Fruit fly (Drosophila melanogaster) whole organism, prepupa: ENCODE data around the gene mgl.

Experiments used
- Blimp-1 ChIP-seq: fragments of 200-800 bp; sonication (Bioruptor generic); optimal IDR thresholded peaks from 3 replicates; lab custom pipeline; 2017; ENCODE audit warnings: missing biosample characterization, missing genetic modification characterization, mild to moderate bottlenecking, moderate library complexity, missing genetic modification reagents
- CG10631 ChIP-seq: fragments of 200-800 bp; sonication (Bioruptor generic); optimal IDR thresholded peaks from 2 replicates; lab custom pipeline; 2016; ENCODE audit warnings: missing biosample characterization, missing genetic modification characterization
- CG11294 ChIP-seq: fragments of 200-800 bp; sonication (Bioruptor generic); IDR thresholded peaks from 2 replicates; pipeline ENCODE4 v1.3.6; 2022; ENCODE audit warnings: missing biosample characterization, missing genetic modification characterization
- CG11762 ChIP-seq: fragments of 200-800 bp; sonication (Bioruptor generic); optimal IDR thresholded peaks from 3 replicates; lab custom pipeline; 2016; ENCODE audit warnings: missing biosample characterization, missing genetic modification characterization; ENCODE audit not compliant: insufficient read depth
- CG11902 ChIP-seq: fragments of 200-800 bp; sonication (Bioruptor generic); optimal IDR thresholded peaks from 3 replicates; lab custom pipeline; 2016; ENCODE audit warnings: missing biosample characterization, missing genetic modification characterization
- CG15336 ChIP-seq: fragments of 200-800 bp; sonication (Bioruptor generic); IDR thresholded peaks from 2 replicates; pipeline ENCODE4 v1.3.6; 2022; ENCODE audit warnings: missing biosample characterization, missing genetic modification characterization
- CG1621 ChIP-seq: fragments of 200-800 bp; sonication (Bioruptor generic); optimal IDR thresholded peaks from 3 replicates; lab custom pipeline; 2018; ENCODE audit warnings: missing biosample characterization, mild to moderate bottlenecking, missing genetic modification characterization
- CG16779 ChIP-seq: fragments of 200-800 bp; sonication (Bioruptor generic); optimal IDR thresholded peaks from 3 replicates; lab custom pipeline; 2017; ENCODE audit warnings: missing biosample characterization, mild to moderate bottlenecking, missing genetic modification characterization
- CG3032 ChIP-seq: fragments of 200-800 bp; optimal IDR thresholded peaks from 2 replicates; lab custom pipeline; 2019; ENCODE audit warnings: missing biosample characterization, mild to moderate bottlenecking, missing genetic modification characterization, moderate library complexity
- CG31627 ChIP-seq: fragments of 200-800 bp; sonication (Bioruptor generic); optimal IDR thresholded peaks from 3 replicates; lab custom pipeline; 2016; ENCODE audit warnings: missing biosample characterization, missing genetic modification characterization
- CG32006 ChIP-seq: fragments of 200-800 bp; sonication (Bioruptor generic); optimal IDR thresholded peaks from 3 replicates; lab custom pipeline; 2017; ENCODE audit warnings: missing biosample characterization, mild to moderate bottlenecking, missing genetic modification characterization
- CG34406 ChIP-seq: fragments of 200-800 bp; sonication (Bioruptor generic); optimal IDR thresholded peaks from 3 replicates; lab custom pipeline; 2016; ENCODE audit warnings: missing biosample characterization, missing genetic modification characterization
- CG4318 ChIP-seq: fragments of 200-800 bp; sonication (Bioruptor generic); optimal IDR thresholded peaks from 3 replicates; lab custom pipeline; 2017; ENCODE audit warnings: missing biosample characterization, mild to moderate bottlenecking, missing genetic modification characterization
- CG6163 ChIP-seq: fragments of 200-800 bp; sonication (Bioruptor generic); IDR thresholded peaks from 3 replicates; pipeline ENCODE4 v1.3.6; 2022; ENCODE audit warnings: missing biosample characterization, missing genetic modification characterization
- CG6792 ChIP-seq: fragments of 200-800 bp; sonication (Bioruptor generic); optimal IDR thresholded peaks from 3 replicates; lab custom pipeline; 2016; ENCODE audit warnings: missing biosample characterization, missing genetic modification characterization
- CG6808 ChIP-seq: fragments of 200-800 bp; sonication (Bioruptor generic); optimal IDR thresholded peaks from 3 replicates; lab custom pipeline; 2017; ENCODE audit warnings: missing biosample characterization, missing genetic modification characterization, mild to moderate bottlenecking, moderate library complexity, missing genetic modification reagents
- CG8119 ChIP-seq: fragments of 200-800 bp; sonication (Bioruptor generic); IDR thresholded peaks from 3 replicates; pipeline ENCODE4 v1.3.6; 2022; ENCODE audit warnings: missing biosample characterization, missing genetic modification characterization
- CG8319 ChIP-seq: fragments of 200-800 bp; sonication (Bioruptor generic); optimal IDR thresholded peaks from 3 replicates; lab custom pipeline; 2016; ENCODE audit warnings: missing biosample characterization, missing genetic modification characterization
- CG8632 ChIP-seq: fragments of 200-800 bp; sonication (Bioruptor generic); optimal IDR thresholded peaks from 3 replicates; lab custom pipeline; 2016; ENCODE audit warnings: missing biosample characterization, missing genetic modification characterization
- CG9139 ChIP-seq: fragments of 200-800 bp; sonication (Bioruptor generic); optimal IDR thresholded peaks from 3 replicates; lab custom pipeline; 2017; ENCODE audit warnings: missing biosample characterization, mild to moderate bottlenecking, missing genetic modification characterization
- Eip75B ChIP-seq: fragments of 200-800 bp; sonication (Bioruptor generic); optimal IDR thresholded peaks from 3 replicates; lab custom pipeline; 2016; ENCODE audit warnings: missing biosample characterization, missing genetic modification characterization
- Eip78C ChIP-seq: fragments of 200-800 bp; sonication (Bioruptor generic); peaks from one replicate; lab custom pipeline; 2016; ENCODE audit warnings: missing biosample characterization, missing genetic modification characterization
- Eip93F ChIP-seq: fragments of 200-800 bp; sonication (Bioruptor generic); optimal IDR thresholded peaks from 2 replicates; lab custom pipeline; 2016; ENCODE audit warnings: missing biosample characterization, mild to moderate bottlenecking, missing genetic modification characterization
- Ets21C ChIP-seq: fragments of 200-800 bp; sonication (Bioruptor generic); optimal IDR thresholded peaks from 3 replicates; lab custom pipeline; 2016; ENCODE audit warnings: missing biosample characterization, missing genetic modification characterization
- Ets96B ChIP-seq: fragments of 200-800 bp; optimal IDR thresholded peaks from 2 replicates; lab custom pipeline; 2019; ENCODE audit warnings: missing biosample characterization, mild to moderate bottlenecking, missing genetic modification characterization, moderate library complexity
- Hr38 ChIP-seq: sonication (Bioruptor generic); optimal IDR thresholded peaks from 2 replicates; lab custom pipeline; 2016; ENCODE audit warnings: missing biosample characterization, missing genetic modification characterization
- Hr39 ChIP-seq: fragments of 200-800 bp; sonication (Bioruptor generic); optimal IDR thresholded peaks from 2 replicates; lab custom pipeline; 2016; ENCODE audit warnings: missing biosample characterization, missing genetic modification characterization
- Hr4 ChIP-seq: fragments of 200-800 bp; sonication (Bioruptor generic); optimal IDR thresholded peaks from 3 replicates; lab custom pipeline; 2016; ENCODE audit warnings: missing biosample characterization, missing genetic modification characterization
- Lpt ChIP-seq: fragments of 200-800 bp; sonication (Bioruptor generic); optimal IDR thresholded peaks from 3 replicates; lab custom pipeline; 2016; ENCODE audit warnings: missing biosample characterization, missing genetic modification characterization
- Met ChIP-seq: fragments of 200-800 bp; sonication (Bioruptor generic); optimal IDR thresholded peaks from 3 replicates; lab custom pipeline; 2016; ENCODE audit warnings: missing biosample characterization, missing genetic modification characterization
- OdsH ChIP-seq: fragments of 200-800 bp; sonication (Bioruptor generic); optimal IDR thresholded peaks from 3 replicates; lab custom pipeline; 2016; ENCODE audit warnings: missing biosample characterization, missing genetic modification characterization
- Smox ChIP-seq: fragments of 200-800 bp; sonication (Bioruptor generic); optimal IDR thresholded peaks from 3 replicates; lab custom pipeline; 2016; ENCODE audit warnings: missing biosample characterization, missing genetic modification characterization
- Sox102F ChIP-seq: fragments of 200-800 bp; sonication (Bioruptor generic); optimal IDR thresholded peaks from 2 replicates; lab custom pipeline; 2016; ENCODE audit warnings: missing biosample characterization, mild to moderate bottlenecking, missing genetic modification characterization
- Sox14 ChIP-seq: fragments of 200-800 bp; sonication (Bioruptor generic); optimal IDR thresholded peaks from 3 replicates; lab custom pipeline; 2016; ENCODE audit warnings: missing biosample characterization, missing genetic modification characterization
- Sox15 ChIP-seq: fragments of 200-800 bp; sonication (Bioruptor generic); optimal IDR thresholded peaks from 3 replicates; lab custom pipeline; 2016; ENCODE audit warnings: missing biosample characterization, missing genetic modification characterization
- achi ChIP-seq: fragments of 200-800 bp; sonication (Bioruptor generic); optimal IDR thresholded peaks from 3 replicates; lab custom pipeline; 2016; ENCODE audit warnings: missing biosample characterization, missing genetic modification characterization
- acj6 ChIP-seq: fragments of 200-800 bp; sonication (Bioruptor generic); optimal IDR thresholded peaks from 3 replicates; lab custom pipeline; 2016; ENCODE audit warnings: missing biosample characterization, missing genetic modification characterization
- cyc ChIP-seq: fragments of 200-800 bp; sonication (Bioruptor generic); optimal IDR thresholded peaks from 3 replicates; lab custom pipeline; 2016; ENCODE audit warnings: missing biosample characterization, missing genetic modification characterization
- dac ChIP-seq: fragments of 200-800 bp; sonication (Bioruptor generic); optimal IDR thresholded peaks from 2 replicates; lab custom pipeline; 2017; ENCODE audit warnings: missing biosample characterization, mild to moderate bottlenecking, missing genetic modification characterization
- dsx ChIP-seq: fragments of 200-800 bp; optimal IDR thresholded peaks from 3 replicates; lab custom pipeline; 2019; ENCODE audit warnings: missing biosample characterization, mild to moderate bottlenecking, missing genetic modification characterization, moderate library complexity; ENCODE audit not compliant: poor library complexity, severe bottlenecking
- esn ChIP-seq: fragments of 200-800 bp; sonication (Bioruptor generic); optimal IDR thresholded peaks from 2 replicates; lab custom pipeline; 2016; ENCODE audit warnings: missing biosample characterization, mild to moderate bottlenecking, missing genetic modification characterization, moderate library complexity
- fd59A ChIP-seq: fragments of 200-800 bp; sonication (Bioruptor generic); optimal IDR thresholded peaks from 2 replicates; lab custom pipeline; 2017; ENCODE audit warnings: missing biosample characterization, mild to moderate bottlenecking, missing genetic modification characterization, missing genetic modification reagents
- fkh ChIP-seq: fragments of 200-800 bp; sonication (Bioruptor generic); optimal IDR thresholded peaks from 3 replicates; lab custom pipeline; 2017; ENCODE audit warnings: missing biosample characterization, mild to moderate bottlenecking, missing genetic modification characterization, moderate library complexity
- lz ChIP-seq: fragments of 200-800 bp; sonication (Bioruptor generic); optimal IDR thresholded peaks from 3 replicates; lab custom pipeline; 2016; ENCODE audit warnings: missing biosample characterization, missing genetic modification characterization
- net ChIP-seq: fragments of 200-800 bp; sonication (Bioruptor generic); optimal IDR thresholded peaks from 3 replicates; lab custom pipeline; 2016; ENCODE audit warnings: missing biosample characterization, missing genetic modification characterization
- pdm3 ChIP-seq: fragments of 200-800 bp; sonication (Bioruptor generic); optimal IDR thresholded peaks from 3 replicates; lab custom pipeline; 2016; ENCODE audit warnings: missing biosample characterization, missing genetic modification characterization
- salr ChIP-seq, 2 experiments: fragments of 200-800 bp; sonication (Bioruptor generic); optimal IDR thresholded peaks; 3 replicates each; lab custom pipeline; 2016 to 2018; ENCODE audit warnings: missing biosample characterization in 2 of 2, missing genetic modification characterization in 2 of 2, mild to moderate bottlenecking in 1 of 2
- spab ChIP-seq: fragments of 200-800 bp; sonication (Bioruptor generic); optimal IDR thresholded peaks from 2 replicates; lab custom pipeline; 2017; ENCODE audit warnings: missing biosample characterization, mild to moderate bottlenecking, missing genetic modification characterization, missing genetic modification reagents
- ss ChIP-seq, 2 experiments: fragments of 200-800 bp; sonication (Bioruptor generic); optimal IDR thresholded peaks; 2 replicates in 1 of 2; 3 replicates in 1 of 2; lab custom pipeline; 2017 to 2018; ENCODE audit warnings: mild to moderate bottlenecking in 2 of 2, missing biosample characterization in 2 of 2, missing genetic modification characterization in 2 of 2, moderate library complexity in 1 of 2
- topi ChIP-seq: fragments of 200-800 bp; sonication (Bioruptor generic); optimal IDR thresholded peaks from 3 replicates; lab custom pipeline; 2016; ENCODE audit warnings: missing biosample characterization, missing genetic modification characterization
- vri ChIP-seq: fragments of 200-800 bp; sonication (Bioruptor generic); optimal IDR thresholded peaks from 3 replicates; lab custom pipeline; 2016; ENCODE audit warnings: missing biosample characterization, mild to moderate bottlenecking, missing genetic modification characterization

The mgl gene

DNA sequence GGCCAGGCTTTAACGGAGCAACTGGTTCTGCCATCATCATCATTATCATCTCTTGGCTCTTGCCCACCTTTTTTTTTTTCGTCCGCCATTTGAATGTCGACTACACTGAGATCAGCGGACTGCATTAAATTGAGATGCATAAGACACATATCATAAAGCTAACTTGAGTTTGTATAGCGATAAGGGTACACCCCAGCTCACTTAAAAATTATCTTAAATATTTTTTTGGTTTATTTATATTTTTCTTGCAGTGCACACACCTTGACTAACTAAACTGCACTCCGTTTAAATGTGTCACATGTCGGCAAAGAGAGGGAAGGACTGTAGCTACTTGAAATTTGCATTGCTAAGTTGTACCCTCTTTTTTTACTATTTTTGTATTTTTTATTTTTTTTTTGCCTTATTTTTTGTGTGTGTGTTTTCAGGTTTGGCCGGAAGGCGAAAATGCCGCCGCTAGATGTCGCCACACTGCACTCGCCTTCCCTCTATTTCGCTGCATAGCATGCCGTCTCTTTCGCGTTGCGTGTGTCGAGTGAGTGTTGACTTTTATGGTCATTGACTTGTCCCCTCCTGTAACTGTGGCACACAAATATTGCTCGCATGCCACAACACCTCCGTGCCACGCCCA lies 39.2 kb downstream of the mgl start:
- TF ChIP-seq CG11294 (GFP tag; lab: Robert Waterston, UW) (peak; percentile 64), vri (GFP tag; lab: Kevin White, UChicago) (peak; percentile 24), lz (GFP tag; lab: Kevin White, UChicago) (peak; percentile 51), Lpt (GFP tag; lab: Kevin White, UChicago) (peak; percentile 92), CG11762 (GFP tag; lab: Kevin White, UChicago) (peak; percentile 66), CG6808 (GFP tag; lab: Kevin White, UChicago) (no peak), CG4318 (GFP tag; lab: Kevin White, UChicago) (peak; percentile 84), Met (GFP tag; lab: Kevin White, UChicago) (peak; percentile 68), CG34406 (GFP tag; lab: Kevin White, UChicago) (peak; percentile 47), CG3032 (peak; percentile 14), CG32006 (peak; percentile 91), CG9139 (GFP tag; lab: Kevin White, UChicago) (no peak), CG15336 (peak; percentile 90), CG6792 (peak; percentile 47), Sox14 (peak; percentile 77), CG8319 (peak; percentile 10), Ets96B (tag; lab: Kevin White, UChicago) (peak; percentile 43), CG8119 (GFP tag; lab: Robert Waterston, UW) (peak; percentile 90), spab (GFP tag; lab: Kevin White, UChicago) (peak; percentile 17), CG10631 (GFP tag; lab: Kevin White, UChicago) (peak; percentile 79), CG6163 (GFP tag; lab: Robert Waterston, UW) (peak; percentile 89), dac (GFP tag; lab: Kevin White, UChicago) (peak; percentile 80), Hr38 (GFP tag; lab: Kevin White, UChicago) (peak; percentile 17), Ets21C (GFP tag; lab: Kevin White, UChicago) (peak; percentile 30), Eip93F (GFP tag; lab: Kevin White, UChicago) (no peak), Hr39 (peak; percentile 67), Eip78C (GFP tag; lab: Kevin White, UChicago) (peak; percentile 93), cyc (peak; percentile 53), CG31627 (GFP tag; lab: Kevin White, UChicago) (peak; percentile 42), CG8632 (GFP tag; lab: Kevin White, UChicago) (peak; percentile 43), Blimp-1 (GFP tag; lab: Kevin White, UChicago) (no peak), topi (peak; percentile 61), OdsH (GFP tag; lab: Kevin White, UChicago) (peak; percentile 82), CG1621 (tag; lab: Kevin White, UChicago) (peak; percentile 8), acj6 (GFP tag; lab: Kevin White, UChicago) (peak; percentile 75), fkh (GFP tag; lab: Kevin White, UChicago) (no peak), Sox15 (GFP tag; lab: Kevin White, UChicago) (peak; percentile 20), CG11902 (GFP tag; lab: Kevin White, UChicago) (no peak), pdm3 (GFP tag; lab: Kevin White, UChicago) (peak; percentile 79), Hr4 (GFP tag; lab: Kevin White, UChicago) (peak; percentile 88), fd59A (GFP tag; lab: Kevin White, UChicago) (no peak), dsx (GFP tag; lab: Kevin White, UChicago) (peak; percentile 12), Sox102F (peak; percentile 59), net (GFP tag; lab: Kevin White, UChicago) (peak; percentile 71), ss (GFP tag; optimal IDR thresholded peaks at IDR 0.05; lab: Kevin White, UChicago) (peak; percentile 0 to 40), Eip75B (peak; percentile 68), salr (GFP tag; optimal IDR thresholded peaks at IDR 0.05; lab: Kevin White, UChicago) (peak; percentile 14 to 83), achi (GFP tag; lab: Kevin White, UChicago) (peak; percentile 77), CG16779 (tag; lab: Kevin White, UChicago) (peak; percentile 50), esn (GFP tag; lab: Kevin White, UChicago) (peak; percentile 74), Smox (GFP tag; lab: Kevin White, UChicago) (peak; percentile 58)
